Worm (Caenorhabditis elegans) whole organism, L4 larva: Measurements from ENCODE around the gene his-38.

Experiments
- attf-4 ChIP-seq: sonication (generic microtip); optimal IDR thresholded peaks from 3 replicates; lab custom pipeline; 2017; ENCODE audit warnings: missing biosample characterization, missing genetic modification characterization
- nhr-25 ChIP-seq: sonication (generic microtip); optimal IDR thresholded peaks from 2 replicates; lab custom pipeline; 2017; ENCODE audit warnings: missing genetic modification characterization, mild to moderate bottlenecking, missing compliant biosample characterization, antibody characterized with exemption, moderate library complexity, borderline replicate concordance; ENCODE audit not compliant: insufficient read depth
- pha-4 ChIP-seq, 2 experiments: fragments of 150-350 bp in 1 of 2; fragments of 200-800 bp in 1 of 2; sonication (Bioruptor generic) in 1 of 2; IDR thresholded peaks in 1 of 2; optimal IDR thresholded peaks in 1 of 2; 2 replicates each; pipeline versions ENCODE4 v1.3.6 to Lab custom; 2014 to 2022; ENCODE audit warnings: missing genetic modification characterization in 2 of 2, missing genetic modification reagents in 2 of 2, missing biosample characterization in 1 of 2, missing compliant biosample characterization in 1 of 2

DNA sequence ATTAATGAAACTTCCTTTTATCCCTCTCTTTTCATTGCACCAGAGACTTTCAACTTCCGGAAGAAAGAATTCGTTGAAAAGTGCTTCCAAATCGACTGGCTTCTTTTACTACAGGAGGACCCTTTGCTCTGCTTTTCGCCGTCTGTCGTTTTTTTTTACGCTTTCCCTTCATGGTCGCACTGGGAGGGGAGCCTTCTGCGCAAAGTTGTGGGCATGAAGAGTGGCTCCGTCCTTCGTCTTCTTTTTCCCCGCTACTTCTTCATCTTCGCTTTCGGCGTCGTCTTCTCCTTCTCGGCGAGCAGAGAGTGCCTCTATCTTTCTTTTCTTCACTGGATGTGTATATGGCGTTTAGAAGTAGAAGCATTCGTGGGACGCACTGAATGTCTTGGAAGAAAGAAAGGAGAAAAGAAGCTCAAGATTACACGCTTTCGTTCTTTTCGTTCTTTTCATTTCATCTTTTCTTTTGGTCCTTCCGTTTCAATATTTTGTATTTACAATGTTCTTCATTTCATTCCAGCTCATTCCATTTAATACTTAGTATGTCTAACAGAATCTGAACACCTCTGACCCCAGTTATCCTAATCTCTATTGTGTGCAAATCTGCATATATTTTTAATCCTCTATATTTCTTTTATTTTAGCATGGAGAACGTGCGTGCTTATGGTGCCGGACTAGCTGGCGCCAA is 17.4 kb upstream of the his-38 start, which contains the start of gene sng-1:
- TF ChIP-seq pha-4 (GFP tag; IDR thresholded peaks at IDR 0.05; lab: Robert Waterston, UW): no peak
- no peak for TF ChIP-seq pha-4 (tag; optimal IDR thresholded peaks at IDR 0.05; lab: Kevin White, UChicago)
- TF ChIP-seq nhr-25 (tag; lab: Kevin White, UChicago): no peak
- TF ChIP-seq attf-4 (tag; lab: Kevin White, UChicago): no peak
